Fruit fly (Drosophila melanogaster) whole organism, embryonic: ENCODE results near the gene Tlk.

Experiments
- CG1233 ChIP-seq: fragments of 200-800 bp; sonication (Bioruptor generic); optimal IDR thresholded peaks from 4 replicates; lab custom pipeline; 2018; ENCODE audit warnings: missing biosample characterization, mild to moderate bottlenecking, missing genetic modification characterization
- CG14050 ChIP-seq: fragments of 200-800 bp; sonication (Bioruptor generic); IDR thresholded peaks from 3 replicates; pipeline ENCODE4 v1.3.6; 2022; ENCODE audit warnings: missing biosample characterization, missing genetic modification characterization
- CG14667 ChIP-seq: fragments of 200-800 bp; sonication (Bioruptor generic); IDR thresholded peaks from 2 replicates; pipeline ENCODE4 v1.3.6; 2022; ENCODE audit warnings: missing biosample characterization, missing genetic modification characterization
- CG14965 ChIP-seq: fragments of 200-800 bp; sonication (Bioruptor generic); optimal IDR thresholded peaks from 2 replicates; lab custom pipeline; 2016; ENCODE audit warnings: missing biosample characterization, missing genetic modification characterization, borderline replicate concordance
- CG15696 ChIP-seq: fragments of 200-800 bp; sonication (Bioruptor generic); optimal IDR thresholded peaks from 2 replicates; lab custom pipeline; 2019; ENCODE audit warnings: missing biosample characterization, mild to moderate bottlenecking, missing genetic modification characterization, moderate library complexity
- CG16815 ChIP-seq: fragments of 200-800 bp; sonication (Bioruptor generic); optimal IDR thresholded peaks from 3 replicates; lab custom pipeline; 2017; ENCODE audit warnings: missing biosample characterization, mild to moderate bottlenecking, missing genetic modification characterization
- CG2202 ChIP-seq: fragments of 200-800 bp; sonication (Bioruptor generic); optimal IDR thresholded peaks from 2 replicates; lab custom pipeline; 2018; ENCODE audit warnings: missing biosample characterization, mild to moderate bottlenecking, missing genetic modification characterization
- CG30020 ChIP-seq: fragments of 200-800 bp; optimal IDR thresholded peaks from 2 replicates; lab custom pipeline; 2019; ENCODE audit warnings: missing biosample characterization, mild to moderate bottlenecking, missing genetic modification characterization, moderate library complexity
- CG31365 ChIP-seq: fragments of 200-800 bp; sonication (Bioruptor generic); optimal IDR thresholded peaks from 2 replicates; lab custom pipeline; 2018; ENCODE audit warnings: missing biosample characterization, mild to moderate bottlenecking, missing genetic modification characterization
- CG31441 ChIP-seq: fragments of 200-800 bp; sonication (Bioruptor generic); IDR thresholded peaks from 2 replicates; pipeline ENCODE4 v1.3.6; 2022; ENCODE audit warnings: missing biosample characterization, missing genetic modification characterization
- CG32772 ChIP-seq: fragments of 200-800 bp; sonication (Bioruptor generic); IDR thresholded peaks from 2 replicates; pipeline ENCODE4 v1.3.6; 2022; ENCODE audit warnings: missing biosample characterization, missing genetic modification characterization
- CG4617 ChIP-seq: fragments of 200-800 bp; sonication (Bioruptor generic); optimal IDR thresholded peaks from 3 replicates; lab custom pipeline; 2016; ENCODE audit warnings: missing biosample characterization, missing genetic modification characterization, borderline replicate concordance
- CG4820 ChIP-seq: fragments of 200-800 bp; sonication (Bioruptor generic); optimal IDR thresholded peaks from 3 replicates; lab custom pipeline; 2016; ENCODE audit warnings: missing biosample characterization, missing genetic modification characterization
- CG6765 ChIP-seq: fragments of 200-800 bp; sonication (Bioruptor generic); optimal IDR thresholded peaks from 3 replicates; lab custom pipeline; 2017; ENCODE audit warnings: missing biosample characterization, mild to moderate bottlenecking, missing genetic modification characterization
- CG6791 ChIP-seq: fragments of 200-800 bp; sonication (Bioruptor generic); IDR thresholded peaks from 3 replicates; pipeline ENCODE4 v1.3.6; 2022; ENCODE audit warnings: missing biosample characterization, missing genetic modification characterization; ENCODE audit not compliant: partially characterized antibody
- CG7556 ChIP-seq: fragments of 200-800 bp; sonication (Bioruptor generic); optimal IDR thresholded peaks from 2 replicates; lab custom pipeline; 2017; ENCODE audit warnings: missing biosample characterization, mild to moderate bottlenecking, missing genetic modification characterization
- CG8944 ChIP-seq: fragments of 200-800 bp; sonication (Bioruptor generic); optimal IDR thresholded peaks from 3 replicates; lab custom pipeline; 2016; ENCODE audit warnings: missing biosample characterization, missing genetic modification characterization
- CG9215 ChIP-seq: fragments of 200-800 bp; sonication (Bioruptor generic); IDR thresholded peaks from 2 replicates; pipeline ENCODE4 v1.3.6; 2022; ENCODE audit warnings: missing biosample characterization, missing genetic modification characterization
- CG9437 ChIP-seq: fragments of 200-800 bp; sonication (Bioruptor generic); optimal IDR thresholded peaks from 2 replicates; lab custom pipeline; 2018; ENCODE audit warnings: missing biosample characterization, mild to moderate bottlenecking, missing genetic modification characterization
- CG9817 ChIP-seq: fragments of 200-800 bp; sonication (Bioruptor generic); optimal IDR thresholded peaks from 2 replicates; lab custom pipeline; 2018; ENCODE audit warnings: missing biosample characterization, mild to moderate bottlenecking, missing genetic modification characterization, moderate library complexity
- CHES-1-like ChIP-seq: fragments of 200-800 bp; sonication (Bioruptor generic); optimal IDR thresholded peaks from 2 replicates; lab custom pipeline; 2016; ENCODE audit warnings: missing biosample characterization, missing genetic modification characterization
- CkIIα-i1 ChIP-seq: fragments of 200-800 bp; sonication (Bioruptor generic); IDR thresholded peaks from 2 replicates; pipeline ENCODE4 v1.3.6; 2022; ENCODE audit warnings: missing biosample characterization, missing genetic modification characterization
- Dek ChIP-seq: fragments of 200-800 bp; sonication (Bioruptor generic); optimal IDR thresholded peaks from 3 replicates; lab custom pipeline; 2019; ENCODE audit warnings: missing biosample characterization, mild to moderate bottlenecking, missing genetic modification characterization, moderate library complexity
- HLH4C ChIP-seq: fragments of 200-800 bp; sonication (Bioruptor generic); IDR thresholded peaks from 3 replicates; pipeline ENCODE4 v1.3.6; 2022; ENCODE audit warnings: missing biosample characterization, missing genetic modification characterization; ENCODE audit not compliant: partially characterized antibody
- Jarid2 ChIP-seq: fragments of 200-800 bp; sonication (Bioruptor generic); optimal IDR thresholded peaks from 3 replicates; lab custom pipeline; 2017; ENCODE audit warnings: mild to moderate bottlenecking, missing biosample characterization, missing genetic modification reagents, missing genetic modification characterization
- Lhr ChIP-seq: fragments of 200-800 bp; sonication (Bioruptor generic); optimal IDR thresholded peaks from 3 replicates; lab custom pipeline; 2017; ENCODE audit warnings: mild to moderate bottlenecking, missing biosample characterization, missing genetic modification reagents, missing genetic modification characterization
- Lim3 ChIP-seq: fragments of 200-800 bp; sonication (Bioruptor generic); IDR thresholded peaks from 2 replicates; pipeline ENCODE4 v1.3.6; 2022; ENCODE audit warnings: missing biosample characterization, missing genetic modification characterization
- Rfx ChIP-seq: fragments of 200-800 bp; sonication (Bioruptor generic); IDR thresholded peaks from 2 replicates; pipeline ENCODE4 v1.3.6; 2022; ENCODE audit warnings: missing biosample characterization, missing genetic modification characterization
- Spps ChIP-seq: fragments of 200-800 bp; sonication (Bioruptor generic); optimal IDR thresholded peaks from 2 replicates; lab custom pipeline; 2018; ENCODE audit warnings: missing biosample characterization, mild to moderate bottlenecking, missing genetic modification characterization
- al ChIP-seq: fragments of 200-800 bp; sonication (Bioruptor generic); IDR thresholded peaks from 2 replicates; pipeline ENCODE4 v1.3.6; 2022; ENCODE audit warnings: missing biosample characterization, missing genetic modification characterization
- aop ChIP-seq: fragments of 200-800 bp; sonication (Bioruptor generic); IDR thresholded peaks from 2 replicates; pipeline ENCODE4 v1.3.6; 2022; ENCODE audit warnings: missing biosample characterization, missing genetic modification characterization
- croc ChIP-seq: fragments of 200-800 bp; sonication (Bioruptor generic); conservative IDR thresholded peaks from 3 replicates; pipeline ENCODE4 v1.3.6; 2022; ENCODE audit warnings: missing biosample characterization, missing genetic modification characterization
- ems ChIP-seq: fragments of 200-800 bp; sonication (Bioruptor generic); optimal IDR thresholded peaks from 3 replicates; lab custom pipeline; 2016; ENCODE audit warnings: missing biosample characterization, missing genetic modification characterization
- h ChIP-seq: fragments of >200 bp; optimal IDR thresholded peaks from 2 replicates; lab custom pipeline; 2017
- hb ChIP-seq: fragments of 200-800 bp; sonication (Bioruptor generic); IDR thresholded peaks from 3 replicates; pipeline ENCODE4 v1.3.6; 2022; ENCODE audit warnings: missing biosample characterization, missing genetic modification characterization; ENCODE audit not compliant: partially characterized antibody
- ken ChIP-seq: fragments of 200-800 bp; sonication (Bioruptor generic); IDR thresholded peaks from 3 replicates; pipeline ENCODE4 v1.3.6; 2022; ENCODE audit warnings: missing biosample characterization, missing genetic modification characterization
- klu ChIP-seq: fragments of 200-800 bp; sonication (Bioruptor generic); IDR thresholded peaks from 2 replicates; pipeline ENCODE4 v1.3.6; 2022; ENCODE audit warnings: missing biosample characterization, missing genetic modification characterization
- pb ChIP-seq: fragments of 200-800 bp; sonication (Bioruptor generic); optimal IDR thresholded peaks from 3 replicates; lab custom pipeline; 2016; ENCODE audit warnings: missing biosample characterization, missing genetic modification characterization
- phol ChIP-seq: fragments of 200-800 bp; sonication (Bioruptor generic); optimal IDR thresholded peaks from 3 replicates; lab custom pipeline; 2018; ENCODE audit warnings: missing biosample characterization, mild to moderate bottlenecking, missing genetic modification characterization, moderate library complexity
- pros ChIP-seq: fragments of 200-800 bp; sonication (Bioruptor generic); optimal IDR thresholded peaks from 3 replicates; lab custom pipeline; 2019; ENCODE audit warnings: missing biosample characterization, mild to moderate bottlenecking, missing genetic modification characterization, moderate library complexity
- sd ChIP-seq: fragments of 200-800 bp; sonication (Bioruptor generic); optimal IDR thresholded peaks from 3 replicates; lab custom pipeline; 2018; ENCODE audit warnings: missing biosample characterization, mild to moderate bottlenecking, missing genetic modification characterization, moderate library complexity
- shn ChIP-seq: fragments of 200-800 bp; sonication (Bioruptor generic); optimal IDR thresholded peaks from 3 replicates; lab custom pipeline; 2016; ENCODE audit warnings: missing biosample characterization, missing genetic modification characterization
- slbo ChIP-seq: fragments of 200-800 bp; sonication (Bioruptor generic); IDR thresholded peaks from 2 replicates; pipeline ENCODE4 v1.3.6; 2022; ENCODE audit warnings: missing biosample characterization, missing genetic modification characterization
- slou ChIP-seq: fragments of 200-800 bp; sonication (Bioruptor generic); optimal IDR thresholded peaks from 3 replicates; lab custom pipeline; 2016; ENCODE audit warnings: missing biosample characterization, missing genetic modification characterization
- so ChIP-seq: fragments of 200-800 bp; sonication (Bioruptor generic); IDR thresholded peaks from 3 replicates; pipeline ENCODE4 v1.3.6; 2022; ENCODE audit warnings: missing biosample characterization, missing genetic modification characterization
- sqz ChIP-seq: fragments of 200-800 bp; sonication (Bioruptor generic); optimal IDR thresholded peaks from 3 replicates; lab custom pipeline; 2018; ENCODE audit warnings: missing biosample characterization, mild to moderate bottlenecking, missing genetic modification characterization
- tap ChIP-seq: fragments of 200-800 bp; optimal IDR thresholded peaks from 3 replicates; lab custom pipeline; 2019; ENCODE audit warnings: missing biosample characterization, mild to moderate bottlenecking, missing genetic modification characterization, moderate library complexity
- tgo ChIP-seq: fragments of 200-800 bp; sonication (Bioruptor generic); IDR thresholded peaks from 3 replicates; pipeline ENCODE4 v1.3.6; 2022; ENCODE audit warnings: missing biosample characterization, missing genetic modification characterization
- tio ChIP-seq: fragments of 200-800 bp; sonication (Bioruptor generic); optimal IDR thresholded peaks from 2 replicates; lab custom pipeline; 2017; ENCODE audit warnings: missing biosample characterization, missing genetic modification characterization, inconsistent platforms
- ttk ChIP-seq: fragments of 200-800 bp; sonication (Bioruptor generic); IDR thresholded peaks from 2 replicates; pipeline ENCODE4 v2.1.2; 2022; ENCODE audit warnings: missing biosample characterization, missing genetic modification characterization
- usp ChIP-seq: fragments of >200 bp; optimal IDR thresholded peaks from 2 replicates; lab custom pipeline; 2017; ENCODE audit warnings: missing biosample characterization, missing genetic modification characterization
- zen2 ChIP-seq: fragments of 200-800 bp; sonication (Bioruptor generic); IDR thresholded peaks from 3 replicates; pipeline ENCODE4 v1.3.6; 2022; ENCODE audit warnings: missing biosample characterization, missing genetic modification characterization; ENCODE audit not compliant: partially characterized antibody

The Tlk gene

dm6 chrX:3722209-3722608 lies 2.4 kb downstream of the Tlk start (continued):
- TF ChIP-seq CG16815: no peak
- TF ChIP-seq CG4617 (GFP tag; lab: Kevin White, UChicago): no peak
- TF ChIP-seq Dek (tag; lab: Kevin White, UChicago): no peak
- TF ChIP-seq CG2202 (tag; lab: Kevin White, UChicago): no peak
- TF ChIP-seq CG6791 (GFP tag; lab: Robert Waterston, UW): no peak
- no peak for TF ChIP-seq CG7556 (GFP tag; lab: Kevin White, UChicago)
- no peak for TF ChIP-seq slou (GFP tag; lab: Kevin White, UChicago)
- no peak for TF ChIP-seq Lim3 (GFP tag; lab: Robert Waterston, UW)
- no peak for TF ChIP-seq h (lab: Kevin White, UChicago)
- no peak for TF ChIP-seq al (GFP tag; lab: Robert Waterston, UW)
- peak; percentile 26; the same call in 1 of the 3 replicates for TF ChIP-seq tgo (GFP tag; lab: Robert Waterston, UW)
- no peak for TF ChIP-seq Rfx (GFP tag; lab: Robert Waterston, UW)
- TF ChIP-seq klu: no peak
- TF ChIP-seq CG15696 (tag; lab: Kevin White, UChicago): no peak
- no peak for TF ChIP-seq CG9437 (GFP tag; lab: Kevin White, UChicago)
- TF ChIP-seq HLH4C: no peak
- no peak for TF ChIP-seq CG31365 (tag; lab: Kevin White, UChicago)
- no peak for TF ChIP-seq CG14667
- no peak for TF ChIP-seq tap (tag; lab: Kevin White, UChicago)
- TF ChIP-seq CG14050 (GFP tag; lab: Robert Waterston, UW): no peak
- TF ChIP-seq CG1233 (GFP tag; lab: Kevin White, UChicago): no peak
- 0 out of 3 replicates have a peak, but pooled peaks have one; percentile 16 for TF ChIP-seq so (GFP tag; lab: Robert Waterston, UW)
- no peak for TF ChIP-seq CkIIα-i1
- TF ChIP-seq CG31441 (GFP tag; lab: Robert Waterston, UW): 0 out of 2 replicates have a peak, but pooled peaks have one; percentile 16
- TF ChIP-seq CG14965 (GFP tag; lab: Kevin White, UChicago): no peak
- no peak for TF ChIP-seq tio (GFP tag; lab: Kevin White, UChicago)
- no peak for TF ChIP-seq ems (GFP tag; lab: Kevin White, UChicago)
- no peak for TF ChIP-seq sqz (GFP tag; lab: Kevin White, UChicago)
- TF ChIP-seq croc (GFP tag; lab: Robert Waterston, UW): no peak
- TF ChIP-seq CG9215 (GFP tag; lab: Robert Waterston, UW): no peak
- no peak for TF ChIP-seq CG4820 (GFP tag; lab: Kevin White, UChicago)
- TF ChIP-seq CHES-1-like (GFP tag; lab: Kevin White, UChicago): no peak
- no peak for TF ChIP-seq zen2
- no peak for TF ChIP-seq usp
- no peak for TF ChIP-seq slbo (GFP tag; lab: Robert Waterston, UW)
- TF ChIP-seq CG32772: 0 out of 2 replicates have a peak, but pooled peaks have one; percentile 7
- TF ChIP-seq CG6765 (GFP tag; lab: Kevin White, UChicago): no peak
- TF ChIP-seq hb (GFP tag; lab: Robert Waterston, UW): no peak
- no peak for TF ChIP-seq sd (tag; lab: Kevin White, UChicago)
- TF ChIP-seq Lhr: no peak
- TF ChIP-seq phol (tag; lab: Kevin White, UChicago): peak; percentile 13
- TF ChIP-seq CG9817 (tag; lab: Kevin White, UChicago): no peak
- peak; percentile 4 for TF ChIP-seq CG8944
- TF ChIP-seq pb (GFP tag; lab: Kevin White, UChicago): no peak
- TF ChIP-seq Spps (tag; lab: Kevin White, UChicago): no peak
- TF ChIP-seq aop (GFP tag; lab: Robert Waterston, UW): no peak
- TF ChIP-seq ttk (GFP tag; lab: Robert Waterston, UW): peak; percentile 41; the same call in 1 of the 2 replicates
- TF ChIP-seq CG30020 (tag; lab: Kevin White, UChicago): no peak
- 0 out of 3 replicates have a peak, but pooled peaks have one; percentile 36 for TF ChIP-seq ken (GFP tag; lab: Robert Waterston, UW)
- no peak for TF ChIP-seq Jarid2 (GFP tag; lab: Kevin White, UChicago)
- TF ChIP-seq pros (GFP tag; lab: Kevin White, UChicago): no peak
- no peak for TF ChIP-seq shn (GFP tag; lab: Kevin White, UChicago)
